Fruit fly (Drosophila melanogaster) whole organism, embryonic: Measurements from ENCODE around the gene g.

Source experiments
- Ada2b ChIP-seq: fragments of 200-800 bp; sonication (Bioruptor generic); IDR thresholded peaks from 2 replicates; pipeline ENCODE4 v1.3.6; 2022; ENCODE audit warnings: missing biosample characterization, missing genetic modification characterization
- Adf1 ChIP-seq: fragments of 200-800 bp; sonication (Bioruptor generic); IDR thresholded peaks from 2 replicates; pipeline ENCODE4 v1.3.6; 2022; ENCODE audit warnings: missing biosample characterization, missing genetic modification characterization
- Aef1 ChIP-seq: fragments of 200-800 bp; sonication (Bioruptor generic); IDR thresholded peaks from 3 replicates; pipeline ENCODE4 v1.3.6; 2022; ENCODE audit warnings: missing biosample characterization, missing genetic modification characterization
- Awh ChIP-seq: fragments of 200-800 bp; sonication (Bioruptor generic); IDR thresholded peaks from 2 replicates; pipeline ENCODE4, ENCODE4 v1.3.6; 2022; ENCODE audit warnings: missing biosample characterization, missing genetic modification characterization
- CG10321 ChIP-seq: fragments of 200-800 bp; sonication (Bioruptor generic); IDR thresholded peaks from 2 replicates; pipeline ENCODE4 v1.3.6; 2022; ENCODE audit warnings: missing biosample characterization, missing genetic modification characterization
- CG11695 ChIP-seq: fragments of 200-800 bp; sonication (Bioruptor generic); IDR thresholded peaks from 3 replicates; pipeline ENCODE4 v1.3.6; 2022; ENCODE audit warnings: missing biosample characterization, missing genetic modification characterization
- CG12155 ChIP-seq: fragments of 200-800 bp; sonication (Bioruptor generic); optimal IDR thresholded peaks from 3 replicates; lab custom pipeline; 2016; ENCODE audit warnings: missing biosample characterization, missing genetic modification characterization
- CG12236 ChIP-seq: fragments of 200-800 bp; sonication (Bioruptor generic); optimal IDR thresholded peaks from 2 replicates; lab custom pipeline; 2016; ENCODE audit warnings: missing biosample characterization, missing genetic modification characterization
- CG17359 ChIP-seq: fragments of 200-800 bp; sonication (Bioruptor generic); optimal IDR thresholded peaks from 3 replicates; lab custom pipeline; 2018; ENCODE audit warnings: missing biosample characterization, mild to moderate bottlenecking, missing genetic modification characterization, moderate library complexity
- CG18619 ChIP-seq: fragments of 200-800 bp; sonication (Bioruptor generic); optimal IDR thresholded peaks from 3 replicates; lab custom pipeline; 2017; ENCODE audit warnings: missing biosample characterization, mild to moderate bottlenecking, missing genetic modification characterization
- CG2116 ChIP-seq: fragments of 200-800 bp; sonication (Bioruptor generic); optimal IDR thresholded peaks from 3 replicates; lab custom pipeline; 2018; ENCODE audit warnings: missing biosample characterization, mild to moderate bottlenecking, missing genetic modification characterization
- CG2120 ChIP-seq: fragments of 200-800 bp; sonication (Bioruptor generic); optimal IDR thresholded peaks from 3 replicates; lab custom pipeline; 2016; ENCODE audit warnings: missing biosample characterization, missing genetic modification characterization
- CG2678 ChIP-seq: fragments of 200-800 bp; sonication (Bioruptor generic); optimal IDR thresholded peaks from 3 replicates; lab custom pipeline; 2019; ENCODE audit warnings: missing biosample characterization, mild to moderate bottlenecking, missing genetic modification characterization, moderate library complexity
- CG31365 ChIP-seq: fragments of 200-800 bp; sonication (Bioruptor generic); optimal IDR thresholded peaks from 2 replicates; lab custom pipeline; 2018; ENCODE audit warnings: missing biosample characterization, mild to moderate bottlenecking, missing genetic modification characterization
- CG31388 ChIP-seq: fragments of 200-800 bp; sonication (Bioruptor generic); optimal IDR thresholded peaks from 2 replicates; lab custom pipeline; 2016; ENCODE audit warnings: missing biosample characterization, missing genetic modification characterization
- CG32532 ChIP-seq: fragments of 200-800 bp; sonication (Bioruptor generic); IDR thresholded peaks from 2 replicates; pipeline ENCODE4 v1.3.6; 2022; ENCODE audit warnings: missing biosample characterization, missing genetic modification characterization
- CG33557 ChIP-seq: fragments of 200-800 bp; sonication (Bioruptor generic); optimal IDR thresholded peaks from 2 replicates; lab custom pipeline; 2019; ENCODE audit warnings: missing biosample characterization, mild to moderate bottlenecking, missing genetic modification characterization, moderate library complexity
- CG5953 ChIP-seq: fragments of 200-800 bp; sonication (Bioruptor generic); IDR thresholded peaks from 2 replicates; pipeline ENCODE4 v1.3.6; 2022; ENCODE audit warnings: missing biosample characterization, missing genetic modification characterization
- CG6689 ChIP-seq: fragments of 200-800 bp; sonication (Bioruptor generic); IDR thresholded peaks from 2 replicates; pipeline ENCODE4 v1.3.6; 2022; ENCODE audit warnings: missing biosample characterization, missing genetic modification characterization
- CG9437 ChIP-seq: fragments of 200-800 bp; sonication (Bioruptor generic); optimal IDR thresholded peaks from 2 replicates; lab custom pipeline; 2018; ENCODE audit warnings: missing biosample characterization, mild to moderate bottlenecking, missing genetic modification characterization
- Camta ChIP-seq: fragments of 200-800 bp; sonication (Bioruptor generic); optimal IDR thresholded peaks from 2 replicates; lab custom pipeline; 2016; ENCODE audit warnings: missing biosample characterization, missing genetic modification characterization
- Chrac-16 ChIP-seq: fragments of 200-800 bp; sonication (Bioruptor generic); optimal IDR thresholded peaks from 3 replicates; lab custom pipeline; 2016; ENCODE audit warnings: missing biosample characterization, missing genetic modification characterization
- CoRest ChIP-seq: fragments of 200-800 bp; sonication (Bioruptor generic); optimal IDR thresholded peaks from 3 replicates; lab custom pipeline; 2018; ENCODE audit warnings: missing biosample characterization, mild to moderate bottlenecking, missing genetic modification characterization, moderate library complexity
- D19B ChIP-seq: fragments of 200-800 bp; sonication (Bioruptor generic); optimal IDR thresholded peaks from 2 replicates; lab custom pipeline; 2017; ENCODE audit warnings: missing biosample characterization, mild to moderate bottlenecking, missing genetic modification characterization
- Dip2 ChIP-seq: fragments of 200-800 bp; sonication (Bioruptor generic); IDR thresholded peaks from 2 replicates; pipeline ENCODE4 v1.3.6; 2022; ENCODE audit warnings: missing biosample characterization, missing genetic modification characterization
- Dref ChIP-seq: fragments of 200-800 bp; sonication (Bioruptor generic); IDR thresholded peaks from 2 replicates; pipeline ENCODE4 v1.3.6; 2022; ENCODE audit warnings: missing biosample characterization, missing genetic modification characterization
- E2f2 ChIP-seq: fragments of 200-800 bp; sonication (Bioruptor generic); IDR thresholded peaks from 2 replicates; pipeline ENCODE4 v1.3.6; 2022; ENCODE audit warnings: missing biosample characterization, missing genetic modification characterization
- Gsc ChIP-seq: fragments of 200-800 bp; sonication (Bioruptor generic); IDR thresholded peaks from 2 replicates; pipeline ENCODE4 v1.3.6; 2022; ENCODE audit warnings: missing biosample characterization, missing genetic modification characterization
- Gug ChIP-seq: fragments of 200-800 bp; sonication (Bioruptor generic); IDR thresholded peaks from 4 replicates; pipeline ENCODE4 v1.3.6; 2022; ENCODE audit warnings: missing biosample characterization, missing genetic modification characterization
- Med ChIP-seq: fragments of 200-800 bp; sonication (Bioruptor generic); peaks from one replicate; lab custom pipeline; 2016; ENCODE audit warnings: missing biosample characterization, missing genetic modification characterization, mild to moderate bottlenecking, inconsistent platforms, moderate library complexity
- Meics ChIP-seq: fragments of 200-800 bp; sonication (Bioruptor generic); optimal IDR thresholded peaks from 2 replicates; lab custom pipeline; 2017; ENCODE audit warnings: missing biosample characterization, mild to moderate bottlenecking, missing genetic modification characterization
- Myb ChIP-seq: fragments of 200-800 bp; sonication (Bioruptor generic); optimal IDR thresholded peaks from 2 replicates; lab custom pipeline; 2016; ENCODE audit warnings: missing biosample characterization, missing genetic modification characterization
- NC2β ChIP-seq: fragments of 200-800 bp; sonication (Bioruptor generic); optimal IDR thresholded peaks from 2 replicates; lab custom pipeline; 2016; ENCODE audit warnings: missing biosample characterization, missing genetic modification characterization
- Oli ChIP-seq: fragments of 200-800 bp; sonication (Bioruptor generic); optimal IDR thresholded peaks from 2 replicates; lab custom pipeline; 2018; ENCODE audit warnings: missing biosample characterization, mild to moderate bottlenecking, missing genetic modification characterization, moderate library complexity
- Opbp ChIP-seq: fragments of 200-800 bp; sonication (Bioruptor generic); IDR thresholded peaks from 3 replicates; pipeline ENCODE4 v1.3.6; 2022; ENCODE audit warnings: missing biosample characterization, missing genetic modification characterization; ENCODE audit not compliant: partially characterized antibody
- aop ChIP-seq: fragments of 200-800 bp; sonication (Bioruptor generic); IDR thresholded peaks from 2 replicates; pipeline ENCODE4 v1.3.6; 2022; ENCODE audit warnings: missing biosample characterization, missing genetic modification characterization
- ci ChIP-seq: fragments of 200-800 bp; sonication (Bioruptor generic); IDR thresholded peaks from 3 replicates; pipeline ENCODE4 v1.3.6; 2022; ENCODE audit warnings: missing biosample characterization, missing genetic modification characterization
- dmrt11E ChIP-seq: fragments of 200-800 bp; sonication (Bioruptor generic); optimal IDR thresholded peaks from 3 replicates; lab custom pipeline; 2018; ENCODE audit warnings: missing biosample characterization, mild to moderate bottlenecking, missing genetic modification characterization, moderate library complexity
- dpn ChIP-seq, 2 experiments: fragments of 200-800 bp; sonication (Bioruptor generic); optimal IDR thresholded peaks; 3 replicates each; lab custom pipeline; 2016; ENCODE audit warnings: missing biosample characterization in 2 of 2, missing genetic modification characterization in 2 of 2
- fru ChIP-seq: fragments of >200 bp; optimal IDR thresholded peaks from 2 replicates; lab custom pipeline; 2017
- gro ChIP-seq: fragments of 200-800 bp; sonication (Bioruptor generic); optimal IDR thresholded peaks from 2 replicates; lab custom pipeline; 2016; ENCODE audit warnings: missing biosample characterization, missing genetic modification characterization
- hb ChIP-seq: fragments of 200-800 bp; sonication (Bioruptor generic); IDR thresholded peaks from 3 replicates; pipeline ENCODE4 v1.3.6; 2022; ENCODE audit warnings: missing biosample characterization, missing genetic modification characterization; ENCODE audit not compliant: partially characterized antibody
- lilli ChIP-seq: fragments of 200-800 bp; sonication (Bioruptor generic); optimal IDR thresholded peaks from 3 replicates; lab custom pipeline; 2016; ENCODE audit warnings: missing biosample characterization, missing genetic modification characterization
- mam ChIP-seq: fragments of 200-800 bp; sonication (Bioruptor generic); optimal IDR thresholded peaks from 3 replicates; lab custom pipeline; 2016; ENCODE audit warnings: missing biosample characterization, missing genetic modification characterization
- mirr ChIP-seq: fragments of 200-800 bp; sonication (Bioruptor generic); optimal IDR thresholded peaks from 3 replicates; lab custom pipeline; 2018; ENCODE audit warnings: missing biosample characterization, mild to moderate bottlenecking, missing genetic modification characterization
- nom ChIP-seq: fragments of 200-800 bp; sonication (Bioruptor generic); optimal IDR thresholded peaks from 2 replicates; lab custom pipeline; 2017; ENCODE audit warnings: missing biosample characterization, missing genetic modification characterization, mild to moderate bottlenecking, moderate library complexity, missing genetic modification reagents
- sens ChIP-seq: fragments of 200-800 bp; sonication (Bioruptor generic); peaks from one replicate; lab custom pipeline; 2016; ENCODE audit warnings: missing biosample characterization, missing genetic modification characterization
- seq ChIP-seq: fragments of 200-800 bp; sonication (Bioruptor generic); IDR thresholded peaks from 2 replicates; pipeline ENCODE4 v1.3.6; 2022; ENCODE audit warnings: missing biosample characterization, missing genetic modification characterization
- slbo ChIP-seq: fragments of 200-800 bp; sonication (Bioruptor generic); IDR thresholded peaks from 2 replicates; pipeline ENCODE4 v1.3.6; 2022; ENCODE audit warnings: missing biosample characterization, missing genetic modification characterization
- slou ChIP-seq: fragments of 200-800 bp; sonication (Bioruptor generic); optimal IDR thresholded peaks from 3 replicates; lab custom pipeline; 2016; ENCODE audit warnings: missing biosample characterization, missing genetic modification characterization
- tx ChIP-seq: fragments of 200-800 bp; sonication (Bioruptor generic); optimal IDR thresholded peaks from 2 replicates; lab custom pipeline; 2016; ENCODE audit warnings: missing biosample characterization, missing genetic modification characterization
- unpg ChIP-seq: fragments of 200-800 bp; sonication (Bioruptor generic); optimal IDR thresholded peaks from 3 replicates; lab custom pipeline; 2018; ENCODE audit warnings: missing biosample characterization, mild to moderate bottlenecking, missing genetic modification characterization, moderate library complexity
- wdn ChIP-seq: fragments of 200-800 bp; sonication (Bioruptor generic); IDR thresholded peaks from 2 replicates; pipeline ENCODE4 v1.3.6; 2022; ENCODE audit warnings: missing biosample characterization, missing genetic modification characterization
- zf30C ChIP-seq: fragments of 200-800 bp; sonication (Bioruptor generic); optimal IDR thresholded peaks from 3 replicates; lab custom pipeline; 2018; ENCODE audit warnings: missing biosample characterization, mild to moderate bottlenecking, missing genetic modification characterization

The g gene

DNA sequence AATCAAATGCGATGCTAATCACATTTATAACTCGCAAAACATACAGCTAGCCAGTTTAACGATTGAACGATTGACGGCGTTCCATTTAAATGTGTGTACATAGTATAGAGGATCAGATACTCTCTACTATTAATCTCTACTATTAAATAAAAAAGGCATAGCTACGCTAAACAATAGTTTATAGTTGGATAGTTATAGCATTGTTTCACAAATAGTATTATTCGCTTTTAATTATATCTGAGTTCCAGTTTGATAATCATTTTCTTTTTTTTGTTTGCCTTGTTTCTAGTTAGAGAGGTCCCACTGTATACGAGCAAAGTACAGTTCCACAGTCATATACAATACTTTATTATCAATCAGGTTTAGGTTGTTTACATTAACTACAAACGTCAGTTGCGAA lies 43.6 kb upstream of the g start:
- TF ChIP-seq Myb (GFP tag; lab: Kevin White, UChicago), result no peak
- no peak for TF ChIP-seq CG9437 (GFP tag; lab: Kevin White, UChicago)
- no peak for TF ChIP-seq Dref (GFP tag; lab: Robert Waterston, UW)
- TF ChIP-seq Ada2b (GFP tag; lab: Robert Waterston, UW), result no peak
- no peak for TF ChIP-seq mirr (GFP tag; lab: Kevin White, UChicago)
- TF ChIP-seq CG10321 (GFP tag; lab: Robert Waterston, UW), result no peak
- TF ChIP-seq NC2β, result no peak
- no peak for TF ChIP-seq CG6689 (GFP tag; lab: Robert Waterston, UW)
- no peak for TF ChIP-seq unpg (GFP tag; lab: Kevin White, UChicago)
- TF ChIP-seq dmrt11E (tag; lab: Kevin White, UChicago), result no peak
- peak; percentile 50 for TF ChIP-seq CG2120 (GFP tag; lab: Kevin White, UChicago)
- no peak for TF ChIP-seq Gug
- TF ChIP-seq Aef1 (GFP tag; lab: Robert Waterston, UW), result no peak
- TF ChIP-seq wdn (GFP tag; lab: Robert Waterston, UW), result no peak
- TF ChIP-seq Med, result no peak
- TF ChIP-seq fru (lab: Kevin White, UChicago), result no peak
- TF ChIP-seq slou (GFP tag; lab: Kevin White, UChicago), result no peak
- TF ChIP-seq Camta (GFP tag; lab: Kevin White, UChicago), result no peak
- no peak for TF ChIP-seq CG2116 (GFP tag; lab: Kevin White, UChicago)
- TF ChIP-seq Awh (GFP tag; lab: Robert Waterston, UW), result no peak
- no peak for TF ChIP-seq Oli (tag; lab: Kevin White, UChicago)
- no peak for TF ChIP-seq CG12236 (GFP tag; lab: Kevin White, UChicago)
- TF ChIP-seq CG12155 (GFP tag; lab: Kevin White, UChicago), result no peak
- TF ChIP-seq D19B (GFP tag; lab: Kevin White, UChicago), result peak; percentile 7
- no peak for TF ChIP-seq dpn (GFP tag; optimal IDR thresholded peaks at IDR 0.05; lab: Kevin White, UChicago)
- TF ChIP-seq Meics (GFP tag; lab: Kevin White, UChicago), result no peak
- no peak for TF ChIP-seq CG31388 (GFP tag; lab: Kevin White, UChicago)
- TF ChIP-seq lilli, result no peak
- no peak for TF ChIP-seq CG33557 (GFP tag; lab: Kevin White, UChicago)
- no peak for TF ChIP-seq aop (GFP tag; lab: Robert Waterston, UW)
- TF ChIP-seq CG11695 (GFP tag; lab: Robert Waterston, UW), result 0 out of 3 replicates have a peak, but pooled peaks have one; percentile 21
- no peak for TF ChIP-seq Dip2
- peak; percentile 46 for TF ChIP-seq sens
- peak; percentile 63 for TF ChIP-seq nom (GFP tag; lab: Kevin White, UChicago)
- no peak for TF ChIP-seq E2f2 (GFP tag; lab: Robert Waterston, UW)
- no peak for TF ChIP-seq zf30C
- no peak for TF ChIP-seq hb
- no peak for TF ChIP-seq Chrac-16 (GFP tag; lab: Kevin White, UChicago)
- no peak for TF ChIP-seq CG31365 (tag; lab: Kevin White, UChicago)
- no peak for TF ChIP-seq CG17359 (tag; lab: Kevin White, UChicago)
- TF ChIP-seq CG5953, result no peak
- peak; percentile 13; the same call in 1 of the 2 replicates for TF ChIP-seq CG32532
- no peak for TF ChIP-seq Opbp
- TF ChIP-seq seq (GFP tag; lab: Robert Waterston, UW), result peak; percentile 9; the same call in 1 of the 2 replicates
- no peak for TF ChIP-seq CG2678
- no peak for TF ChIP-seq mam (GFP tag; lab: Kevin White, UChicago)
- TF ChIP-seq ci (GFP tag; lab: Robert Waterston, UW), result no peak
- no peak for TF ChIP-seq CG18619 (GFP tag; lab: Kevin White, UChicago)
- no peak for TF ChIP-seq tx (GFP tag; lab: Kevin White, UChicago)
- TF ChIP-seq slbo (GFP tag; lab: Robert Waterston, UW), result peak; percentile 15; the same call in 1 of the 2 replicates
- TF ChIP-seq CoRest (tag; lab: Kevin White, UChicago), result no peak
- no peak for TF ChIP-seq Adf1 (GFP tag; lab: Robert Waterston, UW)
- TF ChIP-seq Gsc (GFP tag; lab: Robert Waterston, UW), result no peak
- no peak for TF ChIP-seq gro (GFP tag; lab: Kevin White, UChicago)
